Worm (Caenorhabditis elegans): Measurements from ENCODE around the gene R05F9.7.

R05F9.7 gene

ce11 chrII:4873029-4873428 is 13.0 kb upstream of the R05F9.7 start, which contains the start of gene col-73:
TSS of gene col-73 (minus strand) at chrII:4873129.
- TF ChIP-seq ceh-31 (tag; optimal IDR thresholded peaks at IDR 0.05) (no peak), eyg-1 (tag; optimal IDR thresholded peaks at IDR 0.05) (no peak), pag-3 (tag; optimal IDR thresholded peaks at IDR 0.05; ENCODE audit: borderline replicate concordance) (no peak)

DNA sequence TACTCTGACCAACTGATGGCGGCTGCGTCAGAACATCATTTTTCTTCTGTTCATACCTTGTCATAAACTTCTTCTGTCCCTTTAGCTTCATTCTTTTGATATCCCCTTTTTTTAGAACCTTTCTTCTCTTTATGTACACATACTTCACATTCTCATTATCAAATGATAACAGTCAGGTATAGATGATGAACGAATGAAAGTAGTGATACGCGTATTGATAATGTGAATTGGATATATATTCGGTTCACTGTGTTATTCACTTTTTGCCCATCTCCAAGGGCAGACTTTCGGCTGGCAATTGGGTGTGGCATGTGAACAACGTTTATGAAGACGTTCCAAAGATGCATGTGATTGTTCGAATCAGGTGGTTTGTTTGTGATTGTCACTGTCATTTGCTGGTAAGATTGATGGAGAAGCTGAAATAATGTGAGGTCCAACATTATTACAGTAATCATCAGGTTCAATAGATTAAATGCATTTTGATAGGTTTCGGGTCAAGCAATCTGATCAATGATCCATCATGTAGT is 11.7 kb upstream of the R05F9.7 start, which contains the start of gene F11G11.15:
TSS of gene F11G11.15 (plus strand) at position 511 of the 527 bp plus-strand sequence.
- TF ChIP-seq ceh-48 (tag; optimal IDR thresholded peaks at IDR 0.05) (no peak), ceh-30 (tag; optimal IDR thresholded peaks at IDR 0.05) (no peak), unc-3 (GFP tag; conservative IDR thresholded peaks at IDR 0.05) (no peak), unc-3 (tag; optimal IDR thresholded peaks at IDR 0.05) (no peak), fax-1 (tag; optimal IDR thresholded peaks at IDR 0.05) (no peak), lim-6 (tag; optimal IDR thresholded peaks at IDR 0.05) (no peak), ceh-45 (GFP tag; IDR thresholded peaks at IDR 0.05) (no peak), pag-3 (tag; optimal IDR thresholded peaks at IDR 0.05; ENCODE audit: borderline replicate concordance) (no peak), ets-4 (tag; optimal IDR thresholded peaks at IDR 0.05) (no peak), ceh-31 (tag; optimal IDR thresholded peaks at IDR 0.05) (no peak), C38D4.7 (GFP tag; optimal IDR thresholded peaks at IDR 0.05) (no peak), sox-4 (tag; optimal IDR thresholded peaks at IDR 0.05) (no peak), ceh-22 (tag; optimal IDR thresholded peaks at IDR 0.05) (no peak), ttx-3 (tag; optimal IDR thresholded peaks at IDR 0.05) (no peak)

DNA sequence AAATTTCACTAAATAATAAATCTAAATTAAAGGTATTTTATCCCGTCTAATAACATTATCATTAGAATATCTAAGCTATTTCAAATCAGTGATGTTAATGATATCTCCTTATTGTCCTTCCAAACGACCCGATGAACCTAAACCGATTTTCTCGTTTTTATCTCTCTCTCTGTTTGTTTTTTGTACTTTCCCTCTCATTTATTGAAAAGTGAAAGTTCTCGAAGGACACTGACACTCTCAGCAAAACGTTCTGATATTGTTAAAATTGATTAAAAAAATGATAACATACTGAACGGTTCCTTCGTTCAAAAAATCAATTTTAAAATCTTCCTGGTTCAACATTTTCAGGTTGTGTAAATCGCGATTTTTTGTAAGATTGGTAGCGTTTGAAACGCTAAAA is 10.0 kb upstream of the R05F9.7 start, which contains the start of gene F11G11.13:
TSS of gene F11G11.13 (minus strand) at position 89 of the 400 bp plus-strand sequence.
- TF ChIP-seq hlh-13 (GFP tag; optimal IDR thresholded peaks at IDR 0.05), result no peak
- TF ChIP-seq sdc-2 (tag; optimal IDR thresholded peaks at IDR 0.05), result no peak
- no peak for TF ChIP-seq ceh-6 (GFP tag; optimal IDR thresholded peaks at IDR 0.05)
- TF ChIP-seq K09A11.1 (tag; optimal IDR thresholded peaks at IDR 0.05; ENCODE audit: insufficient read depth), result no peak
- no peak for TF ChIP-seq pros-1 (tag; optimal IDR thresholded peaks at IDR 0.05)
- TF ChIP-seq ceh-9 (tag; optimal IDR thresholded peaks at IDR 0.05), result no peak
- no peak for TF ChIP-seq lim-6 (tag; optimal IDR thresholded peaks at IDR 0.05)
- no peak for TF ChIP-seq dve-1 (tag; optimal IDR thresholded peaks at IDR 0.05)
- no peak for TF ChIP-seq madf-2 (tag; optimal IDR thresholded peaks at IDR 0.05)
- TF ChIP-seq tbx-2 (tag; optimal IDR thresholded peaks at IDR 0.05), result no peak
- TF ChIP-seq hlh-30 (tag; optimal IDR thresholded peaks at IDR 0.05; ENCODE audit: insufficient read depth), result no peak
- no peak for TF ChIP-seq fkh-6 (tag; optimal IDR thresholded peaks at IDR 0.05)
- no peak for TF ChIP-seq eyg-1 (tag; optimal IDR thresholded peaks at IDR 0.05)
- TF ChIP-seq fax-1 (tag; optimal IDR thresholded peaks at IDR 0.05), result no peak
- TF ChIP-seq ceh-30 (tag; optimal IDR thresholded peaks at IDR 0.05), result no peak
- TF ChIP-seq tbx-7 (tag; optimal IDR thresholded peaks at IDR 0.05), result no peak

- TF ChIP-seq elt-2 (tag; optimal IDR thresholded peaks at IDR 0.05) (peak; percentile 30), pat-9 (tag; optimal IDR thresholded peaks at IDR 0.05) (no peak), ref-2 (tag; optimal IDR thresholded peaks at IDR 0.05) (no peak)
These were observed 6.4 kb upstream of the R05F9.7 start, which contains the start of gene gst-6 for ce11 chrII:4879629-4880028. TSS of gene gst-6 (plus strand) at chrII:4879891.

ce11 chrII:4881727-4882126 is 4.3 kb upstream of the R05F9.7 start, which contains the start of gene gst-7:
TSS of gene gst-7 (plus strand) at chrII:4882062.
- peak; percentile 59 for TF ChIP-seq elt-2 (tag; optimal IDR thresholded peaks at IDR 0.05)
- TF ChIP-seq ceh-24 (tag; optimal IDR thresholded peaks at IDR 0.05), result no peak
- no peak for TF ChIP-seq ceh-2 (tag; optimal IDR thresholded peaks at IDR 0.05)
- TF ChIP-seq mec-3 (tag; optimal IDR thresholded peaks at IDR 0.05; ENCODE audit: borderline replicate concordance), result no peak
